Fruit fly (Drosophila melanogaster): ENCODE measurements around the gene CG15728.

dm6 chrX:12631317-12632156 lies 7.4 kb downstream of the CG15728 start, which contains the start of gene Tomosyn:
- TF ChIP-seq Mio (GFP tag; optimal IDR thresholded peaks at IDR 0.05) (no peak), pan (optimal IDR thresholded peaks at IDR 0.05) (no peak), Dfd (GFP tag; optimal IDR thresholded peaks at IDR 0.05) (no peak), h (GFP tag; optimal IDR thresholded peaks at IDR 0.05) (peak; percentile 55), br (GFP tag; optimal IDR thresholded peaks at IDR 0.05) (peak; percentile 32), Vsx2 (GFP tag; optimal IDR thresholded peaks at IDR 0.05; ENCODE audit: partially characterized antibody) (no peak), N (GFP tag; optimal IDR thresholded peaks at IDR 0.05) (no peak), brk (GFP tag; optimal IDR thresholded peaks at IDR 0.05) (no peak), Abd-B (GFP tag; optimal IDR thresholded peaks at IDR 0.05) (no peak), HLH106 (tag; optimal IDR thresholded peaks at IDR 0.05) (peak; percentile 32), sage (GFP tag; optimal IDR thresholded peaks at IDR 0.05) (no peak)
